Fruit fly (Drosophila melanogaster) whole organism, prepupa: ENCODE measurements around the gene CG32413.

ENCODE experiments used
- CG10631 ChIP-seq: fragments of 200-800 bp; sonication (Bioruptor generic); optimal IDR thresholded peaks from 2 replicates; lab custom pipeline; 2016; ENCODE audit warnings: missing biosample characterization, missing genetic modification characterization
- CG10669 ChIP-seq: fragments of 200-800 bp; sonication (Bioruptor generic); optimal IDR thresholded peaks from 3 replicates; lab custom pipeline; 2018; ENCODE audit warnings: missing biosample characterization, mild to moderate bottlenecking, missing genetic modification characterization, moderate library complexity
- CG11294 ChIP-seq: fragments of 200-800 bp; sonication (Bioruptor generic); IDR thresholded peaks from 2 replicates; pipeline ENCODE4 v1.3.6; 2022; ENCODE audit warnings: missing biosample characterization, missing genetic modification characterization
- CG11902 ChIP-seq: fragments of 200-800 bp; sonication (Bioruptor generic); optimal IDR thresholded peaks from 3 replicates; lab custom pipeline; 2016; ENCODE audit warnings: missing biosample characterization, missing genetic modification characterization
- CG1621 ChIP-seq: fragments of 200-800 bp; sonication (Bioruptor generic); optimal IDR thresholded peaks from 3 replicates; lab custom pipeline; 2018; ENCODE audit warnings: missing biosample characterization, mild to moderate bottlenecking, missing genetic modification characterization
- CG16779 ChIP-seq: fragments of 200-800 bp; sonication (Bioruptor generic); optimal IDR thresholded peaks from 3 replicates; lab custom pipeline; 2017; ENCODE audit warnings: missing biosample characterization, mild to moderate bottlenecking, missing genetic modification characterization
- CG3032 ChIP-seq: fragments of 200-800 bp; optimal IDR thresholded peaks from 2 replicates; lab custom pipeline; 2019; ENCODE audit warnings: missing biosample characterization, mild to moderate bottlenecking, missing genetic modification characterization, moderate library complexity
- CG32006 ChIP-seq: fragments of 200-800 bp; sonication (Bioruptor generic); optimal IDR thresholded peaks from 3 replicates; lab custom pipeline; 2017; ENCODE audit warnings: missing biosample characterization, mild to moderate bottlenecking, missing genetic modification characterization
- CG34406 ChIP-seq: fragments of 200-800 bp; sonication (Bioruptor generic); optimal IDR thresholded peaks from 3 replicates; lab custom pipeline; 2016; ENCODE audit warnings: missing biosample characterization, missing genetic modification characterization
- CG3919 ChIP-seq: fragments of 200-800 bp; sonication (Bioruptor generic); optimal IDR thresholded peaks from 3 replicates; lab custom pipeline; 2016; ENCODE audit warnings: missing biosample characterization, missing genetic modification characterization
- CG4318 ChIP-seq: fragments of 200-800 bp; sonication (Bioruptor generic); optimal IDR thresholded peaks from 3 replicates; lab custom pipeline; 2017; ENCODE audit warnings: missing biosample characterization, mild to moderate bottlenecking, missing genetic modification characterization
- CG6163 ChIP-seq: fragments of 200-800 bp; sonication (Bioruptor generic); IDR thresholded peaks from 3 replicates; pipeline ENCODE4 v1.3.6; 2022; ENCODE audit warnings: missing biosample characterization, missing genetic modification characterization
- CG6276 ChIP-seq: fragments of 200-800 bp; sonication (Bioruptor generic); optimal IDR thresholded peaks from 2 replicates; lab custom pipeline; 2017; ENCODE audit warnings: missing biosample characterization, mild to moderate bottlenecking, missing genetic modification characterization
- CG6808 ChIP-seq: fragments of 200-800 bp; sonication (Bioruptor generic); optimal IDR thresholded peaks from 3 replicates; lab custom pipeline; 2017; ENCODE audit warnings: missing biosample characterization, missing genetic modification characterization, mild to moderate bottlenecking, moderate library complexity, missing genetic modification reagents
- CG6854 ChIP-seq: fragments of 200-800 bp; sonication (Bioruptor generic); optimal IDR thresholded peaks from 2 replicates; lab custom pipeline; 2017; ENCODE audit warnings: missing biosample characterization, mild to moderate bottlenecking, missing genetic modification characterization
- CG8119 ChIP-seq: fragments of 200-800 bp; sonication (Bioruptor generic); IDR thresholded peaks from 3 replicates; pipeline ENCODE4 v1.3.6; 2022; ENCODE audit warnings: missing biosample characterization, missing genetic modification characterization
- CG8319 ChIP-seq: fragments of 200-800 bp; sonication (Bioruptor generic); optimal IDR thresholded peaks from 3 replicates; lab custom pipeline; 2016; ENCODE audit warnings: missing biosample characterization, missing genetic modification characterization
- CG9139 ChIP-seq: fragments of 200-800 bp; sonication (Bioruptor generic); optimal IDR thresholded peaks from 3 replicates; lab custom pipeline; 2017; ENCODE audit warnings: missing biosample characterization, mild to moderate bottlenecking, missing genetic modification characterization
- Eip75B ChIP-seq: fragments of 200-800 bp; sonication (Bioruptor generic); optimal IDR thresholded peaks from 3 replicates; lab custom pipeline; 2016; ENCODE audit warnings: missing biosample characterization, missing genetic modification characterization
- Eip78C ChIP-seq: fragments of 200-800 bp; sonication (Bioruptor generic); peaks from one replicate; lab custom pipeline; 2016; ENCODE audit warnings: missing biosample characterization, missing genetic modification characterization
- Eip93F ChIP-seq: fragments of 200-800 bp; sonication (Bioruptor generic); optimal IDR thresholded peaks from 2 replicates; lab custom pipeline; 2016; ENCODE audit warnings: missing biosample characterization, mild to moderate bottlenecking, missing genetic modification characterization
- Ets96B ChIP-seq: fragments of 200-800 bp; optimal IDR thresholded peaks from 2 replicates; lab custom pipeline; 2019; ENCODE audit warnings: missing biosample characterization, mild to moderate bottlenecking, missing genetic modification characterization, moderate library complexity
- Gug ChIP-seq: fragments of 200-800 bp; sonication (Bioruptor generic); IDR thresholded peaks from 2 replicates; pipeline ENCODE4 v1.3.6; 2022; ENCODE audit warnings: missing biosample characterization, missing genetic modification characterization
- Hr4 ChIP-seq: fragments of 200-800 bp; sonication (Bioruptor generic); optimal IDR thresholded peaks from 3 replicates; lab custom pipeline; 2016; ENCODE audit warnings: missing biosample characterization, missing genetic modification characterization
- Lpt ChIP-seq: fragments of 200-800 bp; sonication (Bioruptor generic); optimal IDR thresholded peaks from 3 replicates; lab custom pipeline; 2016; ENCODE audit warnings: missing biosample characterization, missing genetic modification characterization
- Smox ChIP-seq: fragments of 200-800 bp; sonication (Bioruptor generic); optimal IDR thresholded peaks from 3 replicates; lab custom pipeline; 2016; ENCODE audit warnings: missing biosample characterization, missing genetic modification characterization
- Sox102F ChIP-seq: fragments of 200-800 bp; sonication (Bioruptor generic); optimal IDR thresholded peaks from 2 replicates; lab custom pipeline; 2016; ENCODE audit warnings: missing biosample characterization, mild to moderate bottlenecking, missing genetic modification characterization
- acj6 ChIP-seq: fragments of 200-800 bp; sonication (Bioruptor generic); optimal IDR thresholded peaks from 3 replicates; lab custom pipeline; 2016; ENCODE audit warnings: missing biosample characterization, missing genetic modification characterization
- cyc ChIP-seq: fragments of 200-800 bp; sonication (Bioruptor generic); optimal IDR thresholded peaks from 3 replicates; lab custom pipeline; 2016; ENCODE audit warnings: missing biosample characterization, missing genetic modification characterization
- dac ChIP-seq: fragments of 200-800 bp; sonication (Bioruptor generic); optimal IDR thresholded peaks from 2 replicates; lab custom pipeline; 2017; ENCODE audit warnings: missing biosample characterization, mild to moderate bottlenecking, missing genetic modification characterization
- eg ChIP-seq: fragments of 200-800 bp; sonication (Bioruptor generic); IDR thresholded peaks from 3 replicates; pipeline ENCODE4 v1.3.6; 2022; ENCODE audit warnings: missing biosample characterization, missing genetic modification characterization
- esn ChIP-seq: fragments of 200-800 bp; sonication (Bioruptor generic); optimal IDR thresholded peaks from 2 replicates; lab custom pipeline; 2016; ENCODE audit warnings: missing biosample characterization, mild to moderate bottlenecking, missing genetic modification characterization, moderate library complexity
- fd59A ChIP-seq: fragments of 200-800 bp; sonication (Bioruptor generic); optimal IDR thresholded peaks from 2 replicates; lab custom pipeline; 2017; ENCODE audit warnings: missing biosample characterization, mild to moderate bottlenecking, missing genetic modification characterization, missing genetic modification reagents
- fkh ChIP-seq: fragments of 200-800 bp; sonication (Bioruptor generic); optimal IDR thresholded peaks from 3 replicates; lab custom pipeline; 2017; ENCODE audit warnings: missing biosample characterization, mild to moderate bottlenecking, missing genetic modification characterization, moderate library complexity
- lz ChIP-seq: fragments of 200-800 bp; sonication (Bioruptor generic); optimal IDR thresholded peaks from 3 replicates; lab custom pipeline; 2016; ENCODE audit warnings: missing biosample characterization, missing genetic modification characterization
- pdm3 ChIP-seq: fragments of 200-800 bp; sonication (Bioruptor generic); optimal IDR thresholded peaks from 3 replicates; lab custom pipeline; 2016; ENCODE audit warnings: missing biosample characterization, missing genetic modification characterization
- salr ChIP-seq, 2 experiments: fragments of 200-800 bp; sonication (Bioruptor generic); optimal IDR thresholded peaks; 3 replicates each; lab custom pipeline; 2016 to 2018; ENCODE audit warnings: missing biosample characterization in 2 of 2, missing genetic modification characterization in 2 of 2, mild to moderate bottlenecking in 1 of 2
- spab ChIP-seq: fragments of 200-800 bp; sonication (Bioruptor generic); optimal IDR thresholded peaks from 2 replicates; lab custom pipeline; 2017; ENCODE audit warnings: missing biosample characterization, mild to moderate bottlenecking, missing genetic modification characterization, missing genetic modification reagents
- ss ChIP-seq, 2 experiments: fragments of 200-800 bp; sonication (Bioruptor generic); optimal IDR thresholded peaks; 2 replicates in 1 of 2; 3 replicates in 1 of 2; lab custom pipeline; 2017 to 2018; ENCODE audit warnings: mild to moderate bottlenecking in 2 of 2, missing biosample characterization in 2 of 2, missing genetic modification characterization in 2 of 2, moderate library complexity in 1 of 2
- svp ChIP-seq: fragments of 200-800 bp; sonication (Bioruptor generic); peaks from one replicate; lab custom pipeline; 2016; ENCODE audit warnings: missing biosample characterization, missing genetic modification characterization
- topi ChIP-seq: fragments of 200-800 bp; sonication (Bioruptor generic); optimal IDR thresholded peaks from 3 replicates; lab custom pipeline; 2016; ENCODE audit warnings: missing biosample characterization, missing genetic modification characterization
- vri ChIP-seq: fragments of 200-800 bp; sonication (Bioruptor generic); optimal IDR thresholded peaks from 3 replicates; lab custom pipeline; 2016; ENCODE audit warnings: missing biosample characterization, mild to moderate bottlenecking, missing genetic modification characterization

Gene CG32413

dm6 chr3L:5932363-5932914, 28.6 kb upstream of the CG32413 start, which contains the start of gene Rcc1 (continued):
- TF ChIP-seq dac (GFP tag; lab: Kevin White, UChicago) (no peak), Smox (GFP tag; lab: Kevin White, UChicago) (no peak), fkh (no peak), CG6163 (GFP tag; lab: Robert Waterston, UW) (no peak), CG6276 (GFP tag; lab: Kevin White, UChicago) (no peak), salr (GFP tag; optimal IDR thresholded peaks at IDR 0.05; lab: Kevin White, UChicago) (no peak), CG10669 (GFP tag; lab: Kevin White, UChicago) (no peak), CG16779 (no peak), acj6 (GFP tag; lab: Kevin White, UChicago) (no peak), CG3032 (tag; lab: Kevin White, UChicago) (peak; percentile 48), CG9139 (GFP tag; lab: Kevin White, UChicago) (no peak), Hr4 (GFP tag; lab: Kevin White, UChicago) (no peak), Eip75B (GFP tag; lab: Kevin White, UChicago) (peak; percentile 37), Gug (no peak), spab (GFP tag; lab: Kevin White, UChicago) (no peak), topi (GFP tag; lab: Kevin White, UChicago) (no peak), CG11902 (GFP tag; lab: Kevin White, UChicago) (no peak), lz (GFP tag; lab: Kevin White, UChicago) (peak; percentile 8), ss (GFP tag; optimal IDR thresholded peaks at IDR 0.05; lab: Kevin White, UChicago) (no peak)

dm6 chr3L:5927536-5927935, 23.7 kb upstream of the CG32413 start:
- TF ChIP-seq fkh (no peak), dac (GFP tag; lab: Kevin White, UChicago) (no peak), cyc (GFP tag; lab: Kevin White, UChicago) (no peak), lz (GFP tag; lab: Kevin White, UChicago) (no peak), CG6854 (no peak), CG16779 (no peak), svp (peak; percentile 64), CG4318 (no peak), CG11902 (GFP tag; lab: Kevin White, UChicago) (no peak), Hr4 (GFP tag; lab: Kevin White, UChicago) (no peak), spab (GFP tag; lab: Kevin White, UChicago) (no peak), CG3919 (GFP tag; lab: Kevin White, UChicago) (no peak), fd59A (GFP tag; lab: Kevin White, UChicago) (no peak), CG6808 (GFP tag; lab: Kevin White, UChicago) (no peak), CG34406 (GFP tag; lab: Kevin White, UChicago) (no peak), CG1621 (peak; percentile 65), topi (GFP tag; lab: Kevin White, UChicago) (peak; percentile 8), CG8119 (GFP tag; lab: Robert Waterston, UW) (no peak), Eip75B (GFP tag; lab: Kevin White, UChicago) (no peak), CG10631 (GFP tag; lab: Kevin White, UChicago) (no peak), CG3032 (tag; lab: Kevin White, UChicago) (no peak), Sox102F (GFP tag; lab: Kevin White, UChicago) (no peak), salr (GFP tag; optimal IDR thresholded peaks at IDR 0.05; lab: Kevin White, UChicago) (no peak), Lpt (GFP tag; lab: Kevin White, UChicago) (no peak), vri (GFP tag; lab: Kevin White, UChicago) (no peak), ss (GFP tag; optimal IDR thresholded peaks at IDR 0.05; lab: Kevin White, UChicago) (no peak), pdm3 (GFP tag; lab: Kevin White, UChicago) (no peak), CG8319 (GFP tag; lab: Kevin White, UChicago) (no peak), CG32006 (GFP tag; lab: Kevin White, UChicago) (no peak), CG11294 (GFP tag; lab: Robert Waterston, UW) (no peak), esn (GFP tag; lab: Kevin White, UChicago) (no peak), eg (no peak), Eip93F (no peak), Eip78C (GFP tag; lab: Kevin White, UChicago) (peak; percentile 81), Ets96B (no peak)
